Worm (Caenorhabditis elegans) whole organism, young adult: ENCODE results near the gene C04E6.4.

Source experiments
- B0336.3 ChIP-seq: fragments of 200-800 bp; sonication (Bioruptor generic); IDR thresholded peaks from 2 replicates; pipeline ENCODE4 v1.3.6; 2022; ENCODE audit warnings: missing genetic modification characterization, missing compliant biosample characterization
- C06A6.2 ChIP-seq: fragments of 200-800 bp; sonication (Bioruptor generic); conservative IDR thresholded peaks from 2 replicates; pipeline ENCODE4 v1.3.6; 2022; ENCODE audit warnings: missing genetic modification characterization, missing compliant biosample characterization
- C17E4.6 ChIP-seq: fragments of 200-800 bp; sonication (Bioruptor generic); IDR thresholded peaks from 2 replicates; pipeline ENCODE4 v1.3.6; 2022; ENCODE audit warnings: missing genetic modification reagents, missing genetic modification characterization, missing compliant biosample characterization
- D2030.7 ChIP-seq: fragments of 200-800 bp; sonication (Bioruptor generic); IDR thresholded peaks from 2 replicates; pipeline ENCODE4 v1.3.6; 2022; ENCODE audit warnings: missing genetic modification reagents, missing genetic modification characterization, missing compliant biosample characterization
- F23B12.7 ChIP-seq: sonication (generic microtip); optimal IDR thresholded peaks from 2 replicates; lab custom pipeline; 2017; ENCODE audit warnings: missing genetic modification characterization, mild to moderate bottlenecking, missing compliant biosample characterization, antibody characterized with exemption, moderate library complexity; ENCODE audit not compliant: insufficient read depth
- F33H1.4 ChIP-seq: fragments of 200-800 bp; sonication (Bioruptor generic); IDR thresholded peaks from 2 replicates; pipeline ENCODE4 v1.3.6; 2022; ENCODE audit warnings: missing genetic modification reagents, missing genetic modification characterization, missing compliant biosample characterization
- F39B2.1 ChIP-seq: fragments of 200-800 bp; sonication (Bioruptor generic); IDR thresholded peaks from 2 replicates; pipeline ENCODE4 v1.3.6; 2022; ENCODE audit warnings: missing genetic modification reagents, missing genetic modification characterization, missing compliant biosample characterization
- K11D2.4 ChIP-seq: fragments of 200-800 bp; sonication (Bioruptor generic); IDR thresholded peaks from 2 replicates; pipeline ENCODE4 v1.3.6; 2022; ENCODE audit warnings: missing genetic modification reagents, missing genetic modification characterization, missing compliant biosample characterization
- K12H6.12 ChIP-seq: fragments of 200-800 bp; sonication (Bioruptor generic); optimal IDR thresholded peaks from 2 replicates; lab custom pipeline; 2018; ENCODE audit warnings: mild to moderate bottlenecking, missing genetic modification characterization, missing compliant biosample characterization
- Y53G8AR.9 ChIP-seq: fragments of 200-800 bp; sonication (Bioruptor generic); conservative IDR thresholded peaks from 2 replicates; pipeline ENCODE4 v1.3.6; 2022; ENCODE audit warnings: missing genetic modification reagents, missing genetic modification characterization, missing compliant biosample characterization
- Y67H2A.10 ChIP-seq: fragments of 200-800 bp; sonication (Bioruptor generic); conservative IDR thresholded peaks from 2 replicates; pipeline ENCODE4 v1.3.6; 2022; ENCODE audit warnings: missing genetic modification reagents, missing genetic modification characterization, missing compliant biosample characterization
- Y79H2A.3 ChIP-seq: fragments of 200-800 bp; sonication (Bioruptor generic); conservative IDR thresholded peaks from 2 replicates; pipeline ENCODE4 v1.3.6; 2022; ENCODE audit warnings: missing genetic modification reagents, missing genetic modification characterization, missing compliant biosample characterization
- atf-7 ChIP-seq: sonication (generic microtip); optimal IDR thresholded peaks from 2 replicates; lab custom pipeline; 2017; ENCODE audit warnings: mild to moderate bottlenecking, missing genetic modification characterization, missing compliant biosample characterization
- attf-6 ChIP-seq: fragments of 200-800 bp; sonication (Bioruptor generic); IDR thresholded peaks from 2 replicates; pipeline ENCODE4 v1.3.6; 2022; ENCODE audit warnings: missing genetic modification reagents, missing genetic modification characterization, missing compliant biosample characterization
- bed-2 ChIP-seq: fragments of 200-800 bp; sonication (Bioruptor generic); IDR thresholded peaks from 2 replicates; pipeline ENCODE4 v1.3.6; 2022; ENCODE audit warnings: missing genetic modification reagents, missing genetic modification characterization, missing compliant biosample characterization
- ceh-100 ChIP-seq: fragments of 200-800 bp; sonication (Bioruptor generic); IDR thresholded peaks from 2 replicates; pipeline ENCODE4 v1.3.6; 2022; ENCODE audit warnings: missing genetic modification reagents, missing genetic modification characterization, missing compliant biosample characterization
- ceh-40 ChIP-seq: fragments of 200-800 bp; sonication (Bioruptor generic); IDR thresholded peaks from 2 replicates; pipeline ENCODE4 v1.3.6; 2022; ENCODE audit warnings: missing genetic modification characterization, missing compliant biosample characterization
- ceh-58 ChIP-seq: fragments of 200-800 bp; sonication (Bioruptor generic); IDR thresholded peaks from 2 replicates; pipeline ENCODE4 v1.3.6; 2022; ENCODE audit warnings: missing genetic modification characterization, missing compliant biosample characterization
- chd-7 ChIP-seq: sonication (generic microtip); optimal IDR thresholded peaks from 2 replicates; lab custom pipeline; 2016; ENCODE audit warnings: mild to moderate bottlenecking, missing genetic modification characterization, moderate library complexity, missing compliant biosample characterization
- die-1 ChIP-seq: sonication (generic microtip); optimal IDR thresholded peaks from 2 replicates; lab custom pipeline; 2016; ENCODE audit warnings: missing genotype, mild to moderate bottlenecking, missing genetic modification characterization, missing compliant biosample characterization
- dox-1 ChIP-seq: fragments of 200-800 bp; sonication (Bioruptor generic); IDR thresholded peaks from 2 replicates; pipeline ENCODE4 v1.3.6; 2022; ENCODE audit warnings: missing genetic modification reagents, missing genetic modification characterization, missing compliant biosample characterization
- efl-1 ChIP-seq: fragments of 150-350 bp; optimal IDR thresholded peaks from 2 replicates; lab custom pipeline; 2014; ENCODE audit warnings: missing biosample characterization, missing genetic modification reagents, missing genetic modification characterization
- ekl-4 ChIP-seq: fragments of 200-800 bp; sonication (Bioruptor generic); IDR thresholded peaks from 2 replicates; pipeline ENCODE4 v1.3.6; 2022; ENCODE audit warnings: missing genetic modification reagents, missing genetic modification characterization, missing compliant biosample characterization
- ets-4 ChIP-seq: fragments of 200-800 bp; sonication (Bioruptor generic); optimal IDR thresholded peaks from 2 replicates; lab custom pipeline; 2018; ENCODE audit warnings: mild to moderate bottlenecking, missing genetic modification characterization, missing compliant biosample characterization
- fkh-3 ChIP-seq: sonication (generic microtip); optimal IDR thresholded peaks from 2 replicates; lab custom pipeline; 2016; ENCODE audit warnings: mild to moderate bottlenecking, missing genetic modification characterization, missing compliant biosample characterization
- him-1 ChIP-seq: sonication (generic microtip); optimal IDR thresholded peaks from 2 replicates; lab custom pipeline; 2016; ENCODE audit warnings: missing genotype, missing genetic modification reagents, missing genetic modification characterization, missing compliant biosample characterization
- hlh-12 ChIP-seq: sonication (generic microtip); optimal IDR thresholded peaks from 2 replicates; lab custom pipeline; 2016; ENCODE audit warnings: missing genetic modification characterization, missing compliant biosample characterization
- hlh-26 ChIP-seq: fragments of 200-800 bp; sonication (Bioruptor generic); conservative IDR thresholded peaks from 2 replicates; pipeline ENCODE4 v1.3.6; 2022; ENCODE audit warnings: missing genetic modification reagents, missing genetic modification characterization, missing compliant biosample characterization
- hmg-20 ChIP-seq: fragments of 200-800 bp; sonication (Bioruptor generic); IDR thresholded peaks from 2 replicates; pipeline ENCODE4 v1.3.6; 2022; ENCODE audit warnings: missing genetic modification reagents, missing genetic modification characterization, missing compliant biosample characterization
- hsf-1 ChIP-seq: fragments of 200-800 bp; sonication (Bioruptor generic); IDR thresholded peaks from 2 replicates; pipeline ENCODE4 v1.3.6; 2022; ENCODE audit warnings: missing genetic modification reagents, missing genetic modification characterization, missing compliant biosample characterization
- lin-35 ChIP-seq, 3 experiments: fragments of 150-350 bp in 2 of 3; sonication (generic microtip) in 1 of 3; optimal IDR thresholded peaks; 2 replicates each; lab custom pipeline; 2014 to 2018; ENCODE audit warnings: missing biosample characterization in 3 of 3, missing genetic modification characterization in 3 of 3, missing genetic modification reagents in 3 of 3
- lin-54 ChIP-seq: fragments of 200-800 bp; sonication (Bioruptor generic); optimal IDR thresholded peaks from 2 replicates; lab custom pipeline; 2018; ENCODE audit warnings: mild to moderate bottlenecking, missing genetic modification characterization, missing compliant biosample characterization
- lsl-1 ChIP-seq: fragments of 200-800 bp; sonication (Bioruptor generic); optimal IDR thresholded peaks from 2 replicates; lab custom pipeline; 2018; ENCODE audit warnings: mild to moderate bottlenecking, missing genetic modification characterization, moderate library complexity, missing compliant biosample characterization
- madf-3 ChIP-seq: fragments of 200-800 bp; sonication (Bioruptor generic); IDR thresholded peaks from 2 replicates; pipeline ENCODE4 v1.3.6; 2022; ENCODE audit warnings: missing genetic modification reagents, missing genetic modification characterization, missing compliant biosample characterization
- madf-6 ChIP-seq: fragments of 200-800 bp; sonication (Bioruptor generic); IDR thresholded peaks from 2 replicates; pipeline ENCODE4 v1.3.6; 2022; ENCODE audit warnings: missing genetic modification reagents, missing genetic modification characterization, missing compliant biosample characterization
- mcd-1 ChIP-seq: fragments of 200-800 bp; sonication (Bioruptor generic); IDR thresholded peaks from 2 replicates; pipeline ENCODE4 v1.3.6; 2022; ENCODE audit warnings: missing genetic modification reagents, missing genetic modification characterization, missing compliant biosample characterization
- mel-28 ChIP-seq: sonication (generic microtip); optimal IDR thresholded peaks from 2 replicates; lab custom pipeline; 2016; ENCODE audit warnings: borderline replicate concordance, mild to moderate bottlenecking, missing genetic modification characterization, missing compliant biosample characterization
- mxl-1 ChIP-seq: sonication (generic microtip); optimal IDR thresholded peaks from 2 replicates; lab custom pipeline; 2016; ENCODE audit warnings: missing genetic modification characterization, missing compliant biosample characterization
- pha-4 ChIP-seq: fragments of 150-350 bp; sonication (generic microtip); optimal IDR thresholded peaks from 2 replicates; lab custom pipeline; 2014; ENCODE audit warnings: missing biosample characterization, missing genetic modification reagents, missing genetic modification characterization
- sdz-38 ChIP-seq: sonication (generic microtip); optimal IDR thresholded peaks from 2 replicates; lab custom pipeline; 2016; ENCODE audit warnings: missing genotype, missing genetic modification characterization, missing compliant biosample characterization
- snpc-1.1 ChIP-seq: sonication (generic microtip); optimal IDR thresholded peaks from 2 replicates; lab custom pipeline; 2017; ENCODE audit warnings: missing genetic modification characterization, mild to moderate bottlenecking, missing compliant biosample characterization, antibody characterized with exemption, moderate library complexity, missing genotype, missing genetic modification reagents; ENCODE audit not compliant: insufficient read depth
- snpc-3.4 ChIP-seq: sonication (generic microtip); optimal IDR thresholded peaks from 2 replicates; lab custom pipeline; 2017; ENCODE audit warnings: missing genetic modification characterization, mild to moderate bottlenecking, missing compliant biosample characterization, antibody characterized with exemption, moderate library complexity, missing genotype, missing genetic modification reagents
- snpc-4 ChIP-seq, 5 experiments: fragments of 150-350 bp in 1 of 5; sonication (generic microtip) in 4 of 5; optimal IDR thresholded peaks; 2 replicates each; lab custom pipeline; 2014 to 2018; ENCODE audit warnings: missing genetic modification characterization in 5 of 5, missing biosample characterization in 3 of 5, antibody characterized with exemption in 2 of 5, mild to moderate bottlenecking in 2 of 5, missing compliant biosample characterization in 2 of 5, missing genotype in 2 of 5, moderate library complexity in 2 of 5, missing genetic modification reagents in 1 of 5
- somi-1 ChIP-seq: fragments of 200-800 bp; sonication (Bioruptor generic); optimal IDR thresholded peaks from 2 replicates; lab custom pipeline; 2018; ENCODE audit warnings: mild to moderate bottlenecking, missing genetic modification characterization, missing compliant biosample characterization
- zfh-2 ChIP-seq: fragments of 200-800 bp; sonication (Bioruptor generic); conservative IDR thresholded peaks from 2 replicates; pipeline ENCODE4 v1.3.6; 2022; ENCODE audit warnings: missing genetic modification reagents, missing genetic modification characterization, missing compliant biosample characterization
- zim-3 ChIP-seq: sonication (generic microtip); optimal IDR thresholded peaks from 2 replicates; lab custom pipeline; 2017; ENCODE audit warnings: mild to moderate bottlenecking, missing genetic modification characterization, moderate library complexity, missing compliant biosample characterization
- ztf-22 ChIP-seq: fragments of 200-800 bp; sonication (Bioruptor generic); optimal IDR thresholded peaks from 2 replicates; lab custom pipeline; 2018; ENCODE audit warnings: mild to moderate bottlenecking, missing genetic modification characterization, moderate library complexity, missing compliant biosample characterization

The C04E6.4 gene

ce11 chrV:5917707-5918106 is 10.5 kb downstream of the C04E6.4 start, which contains the start of gene lrpr-1 (continued):
- TF ChIP-seq snpc-4 (GFP tag; optimal IDR thresholded peaks at IDR 0.05; lab: Kevin White, UChicago) (no peak), snpc-4 (tag; optimal IDR thresholded peaks at IDR 0.05; lab: Kevin White, UChicago) (peak in 1 of 4 experiments; percentile 18), K11D2.4 (peak; percentile 78), Y67H2A.10 (GFP tag; lab: Robert Waterston, UW) (peak; percentile 52; the same call in 1 of the 2 replicates), dox-1 (GFP tag; lab: Robert Waterston, UW) (no peak), efl-1 (peak; percentile 79), hlh-12 (tag; lab: Kevin White, UChicago) (no peak), lin-54 (GFP tag; lab: Kevin White, UChicago) (peak; percentile 99), fkh-3 (tag; lab: Kevin White, UChicago) (no peak), bed-2 (GFP tag; lab: Robert Waterston, UW) (peak; percentile 88), lin-35 (GFP tag; optimal IDR thresholded peaks at IDR 0.05; lab: Kevin White, UChicago) (peak; percentile 65 to 95 (median 67)), madf-3 (GFP tag; lab: Robert Waterston, UW) (peak; percentile 87), pha-4 (tag; lab: Kevin White, UChicago) (no peak), attf-6 (GFP tag; lab: Robert Waterston, UW) (no peak), ceh-58 (no peak), chd-7 (tag; lab: Kevin White, UChicago) (no peak), mel-28 (tag; lab: Kevin White, UChicago) (peak; percentile 51), him-1 (tag; lab: Kevin White, UChicago) (peak; percentile 62), ceh-40 (no peak), madf-6 (GFP tag; lab: Robert Waterston, UW) (peak; percentile 85), zim-3 (tag; lab: Kevin White, UChicago) (peak; percentile 87), F39B2.1 (GFP tag; lab: Robert Waterston, UW) (no peak), somi-1 (GFP tag; lab: Kevin White, UChicago) (peak; percentile 16), F33H1.4 (GFP tag; lab: Robert Waterston, UW) (peak; percentile 70; the same call in 1 of the 2 replicates), atf-7 (no peak), hlh-26 (no peak), mxl-1 (no peak), zfh-2 (GFP tag; lab: Robert Waterston, UW) (no peak), B0336.3 (GFP tag; lab: Robert Waterston, UW) (no peak), ekl-4 (GFP tag; lab: Robert Waterston, UW) (peak; percentile 73), C17E4.6 (no peak), D2030.7 (no peak), F23B12.7 (tag; lab: Kevin White, UChicago) (no peak), snpc-1.1 (no peak), die-1 (tag; lab: Kevin White, UChicago) (no peak), mcd-1 (no peak; the same call in 1 of the 2 replicates), ztf-22 (no peak), hsf-1 (GFP tag; lab: Robert Waterston, UW) (0 out of 2 replicates have a peak, but pooled peaks have one; percentile 35), C06A6.2 (0 out of 2 replicates have a peak, but pooled peaks have one; percentile 42), K12H6.12 (tag; lab: Kevin White, UChicago) (peak; percentile 80), Y53G8AR.9 (no peak), hmg-20 (GFP tag; lab: Robert Waterston, UW) (peak; percentile 53; the same call in 1 of the 2 replicates), lsl-1 (GFP tag; lab: Kevin White, UChicago) (peak; percentile 53), snpc-3.4 (tag; lab: Kevin White, UChicago) (peak; percentile 42), sdz-38 (tag; lab: Kevin White, UChicago) (no peak), ceh-100 (GFP tag; lab: Robert Waterston, UW) (peak; percentile 67), ets-4 (GFP tag; lab: Kevin White, UChicago) (no peak), Y79H2A.3 (no peak)
- TF ChIP-seq, all 124 proteins: peak for 45
